Fruit fly (Drosophila melanogaster) S2 (cell line): Measurements from ENCODE around the gene CarT.

Experiments
- CG8478 ChIP-seq: fragments of >200 bp; optimal IDR thresholded peaks from 2 replicates; lab custom pipeline; 2018
- CTCF ChIP-seq, 2 experiments: fragments of >200 bp; optimal IDR thresholded peaks; 2 replicates each; lab custom pipeline; 2018

DNA sequence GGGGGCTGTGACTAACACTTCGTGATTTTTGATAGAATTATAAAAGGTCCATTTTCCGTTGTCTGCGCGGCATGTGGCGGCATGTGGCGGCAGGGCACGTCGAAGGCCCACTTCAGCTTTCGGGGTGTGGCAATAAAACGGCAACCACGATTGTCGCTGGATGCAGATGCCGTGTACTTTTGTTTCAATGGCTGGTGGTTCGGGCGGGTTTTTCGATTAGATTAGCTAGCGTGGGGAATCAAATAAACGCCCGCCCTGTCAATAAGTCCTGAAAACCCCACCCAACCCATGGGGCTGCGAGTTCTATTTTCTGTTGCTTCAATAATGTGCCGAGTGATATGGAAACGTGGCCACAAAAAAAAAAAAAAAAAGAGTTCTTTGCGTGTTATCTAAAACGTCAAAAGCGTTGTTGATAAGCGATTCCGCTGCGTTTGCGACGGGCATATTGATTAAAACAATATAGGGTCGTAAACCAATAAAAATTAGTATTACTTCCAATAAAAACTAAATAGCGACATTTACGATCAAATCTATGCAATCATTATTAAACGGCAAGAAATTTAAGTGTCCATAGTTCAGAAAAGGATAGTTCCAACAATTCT is 43.5 kb upstream of the CarT start:
- TF ChIP-seq CG8478 (lab: Kevin White, UChicago) (no peak), CTCF (optimal IDR thresholded peaks at IDR 0.05; lab: Kevin White, UChicago) (no peak)
